Worm (Caenorhabditis elegans): ENCODE data around the gene srt-24.

ce11 chrIV:716323-716722 lies 14.5 kb downstream of the srt-24 start, which contains the start of gene clec-164:
- no peak for TF ChIP-seq dve-1 (tag; optimal IDR thresholded peaks at IDR 0.05)
- TF ChIP-seq lin-11 (tag; optimal IDR thresholded peaks at IDR 0.05) = no peak
- no peak for TF ChIP-seq C38D4.7 (GFP tag; optimal IDR thresholded peaks at IDR 0.05)
- no peak for TF ChIP-seq zip-5 (tag; optimal IDR thresholded peaks at IDR 0.05)
- TF ChIP-seq ztf-16 (tag; optimal IDR thresholded peaks at IDR 0.05) = no peak

All from whole organism, late embryonic.